Worm (Caenorhabditis elegans) whole organism, L3 larva: ENCODE data around the gene ins-15.

Experiments
- R02D3.7 ChIP-seq: fragments of 150-350 bp; optimal IDR thresholded peaks from 2 replicates; lab custom pipeline; 2014; ENCODE audit warnings: missing biosample characterization, missing genetic modification characterization
- ZK546.5 ChIP-seq: sonication (generic microtip); optimal IDR thresholded peaks from 2 replicates; lab custom pipeline; 2017; ENCODE audit warnings: missing biosample characterization, missing genetic modification characterization
- ama-1 ChIP-seq: fragments of 150-350 bp; optimal IDR thresholded peaks from 2 replicates; lab custom pipeline; 2018
- ceh-28 ChIP-seq: fragments of 150-350 bp; optimal IDR thresholded peaks from 2 replicates; lab custom pipeline; 2014; ENCODE audit warnings: missing biosample characterization, missing genetic modification reagents, missing genetic modification characterization
- ceh-82 ChIP-seq: fragments of 150-350 bp; optimal IDR thresholded peaks from 2 replicates; lab custom pipeline; 2014; ENCODE audit warnings: missing biosample characterization, missing genetic modification characterization
- daf-12 ChIP-seq: fragments of 150-350 bp; optimal IDR thresholded peaks from 2 replicates; lab custom pipeline; 2014; ENCODE audit warnings: missing biosample characterization, missing genetic modification reagents, missing genetic modification characterization
- egl-27 ChIP-seq: sonication (generic microtip); optimal IDR thresholded peaks from 4 replicates; lab custom pipeline; 2017; ENCODE audit warnings: missing biosample characterization, missing genetic modification reagents, missing genetic modification characterization
- egl-5 ChIP-seq: fragments of 150-350 bp; optimal IDR thresholded peaks from 2 replicates; lab custom pipeline; 2017; ENCODE audit warnings: missing biosample characterization, missing genetic modification reagents, missing genetic modification characterization, inconsistent platforms
- elt-1 ChIP-seq: fragments of 150-350 bp; optimal IDR thresholded peaks from 2 replicates; lab custom pipeline; 2014; ENCODE audit warnings: missing biosample characterization, missing genetic modification characterization
- elt-2 ChIP-seq: sonication (generic microtip); optimal IDR thresholded peaks from 2 replicates; lab custom pipeline; 2016; ENCODE audit warnings: missing genetic modification reagents, mild to moderate bottlenecking, missing genetic modification characterization, missing compliant biosample characterization
- elt-3 ChIP-seq, 3 experiments: fragments of 150-350 bp in 1 of 3; sonication (generic microtip) in 2 of 3; optimal IDR thresholded peaks; 2 replicates in 2 of 3; 4 replicates in 1 of 3; lab custom pipeline; 2014 to 2017; ENCODE audit warnings: missing biosample characterization in 3 of 3, missing genetic modification characterization in 3 of 3
- fkh-10 ChIP-seq: sonication (generic microtip); optimal IDR thresholded peaks from 2 replicates; lab custom pipeline; 2017; ENCODE audit warnings: missing biosample characterization, missing genetic modification reagents, missing genetic modification characterization
- fkh-2 ChIP-seq: fragments of 150-350 bp; optimal IDR thresholded peaks from 2 replicates; lab custom pipeline; 2014; ENCODE audit warnings: missing biosample characterization, missing genetic modification reagents, missing genetic modification characterization
- fos-1 ChIP-seq: fragments of 150-350 bp; optimal IDR thresholded peaks from 2 replicates; lab custom pipeline; 2014; ENCODE audit warnings: missing biosample characterization, missing genetic modification characterization
- hmg-11 ChIP-seq: sonication (generic microtip); optimal IDR thresholded peaks from 2 replicates; lab custom pipeline; 2016; ENCODE audit warnings: missing genetic modification characterization, missing compliant biosample characterization
- jun-1 ChIP-seq: fragments of 150-350 bp; optimal IDR thresholded peaks from 2 replicates; lab custom pipeline; 2014; ENCODE audit warnings: missing biosample characterization, missing genetic modification reagents, missing genetic modification characterization
- lin-39 ChIP-seq: fragments of 150-350 bp; optimal IDR thresholded peaks from 2 replicates; lab custom pipeline; 2018; ENCODE audit warnings: missing biosample characterization, missing genetic modification reagents, missing genetic modification characterization
- lsy-12 ChIP-seq: sonication (generic microtip); optimal IDR thresholded peaks from 2 replicates; lab custom pipeline; 2016; ENCODE audit warnings: mild to moderate bottlenecking, missing genetic modification characterization, missing compliant biosample characterization
- mdl-1 ChIP-seq: fragments of 150-350 bp; optimal IDR thresholded peaks from 2 replicates; lab custom pipeline; 2014; ENCODE audit warnings: missing biosample characterization, missing genetic modification characterization
- nhr-11 ChIP-seq: fragments of 150-350 bp; optimal IDR thresholded peaks from 2 replicates; lab custom pipeline; 2014; ENCODE audit warnings: missing biosample characterization, missing genetic modification characterization
- nhr-12 ChIP-seq: fragments of 150-350 bp; optimal IDR thresholded peaks from 2 replicates; lab custom pipeline; 2014; ENCODE audit warnings: missing biosample characterization, missing genetic modification characterization
- nhr-23 ChIP-seq: fragments of 150-350 bp; optimal IDR thresholded peaks from 2 replicates; lab custom pipeline; 2014; ENCODE audit warnings: missing biosample characterization, missing genetic modification reagents, missing genetic modification characterization
- nhr-237 ChIP-seq: fragments of 150-350 bp; optimal IDR thresholded peaks from 2 replicates; lab custom pipeline; 2014; ENCODE audit warnings: missing biosample characterization, missing genetic modification characterization
- nhr-25 ChIP-seq: sonication (generic microtip); optimal IDR thresholded peaks from 2 replicates; lab custom pipeline; 2017; ENCODE audit warnings: missing biosample characterization, missing genetic modification characterization
- nhr-43 ChIP-seq: sonication (generic microtip); optimal IDR thresholded peaks from 2 replicates; lab custom pipeline; 2016; ENCODE audit warnings: mild to moderate bottlenecking, missing genetic modification characterization, missing compliant biosample characterization; ENCODE audit not compliant: poor library complexity, severe bottlenecking
- nhr-67 ChIP-seq: fragments of 150-350 bp; optimal IDR thresholded peaks from 2 replicates; lab custom pipeline; 2014; ENCODE audit warnings: missing biosample characterization, missing genetic modification characterization
- nhr-76 ChIP-seq: fragments of 150-350 bp; sonication (generic microtip); optimal IDR thresholded peaks from 5 replicates; lab custom pipeline; 2014; ENCODE audit warnings: missing biosample characterization, missing genetic modification characterization
- nhr-77 ChIP-seq: fragments of 150-350 bp; optimal IDR thresholded peaks from 2 replicates; lab custom pipeline; 2014; ENCODE audit warnings: missing biosample characterization, missing genetic modification characterization
- pha-4 ChIP-seq: fragments of 150-350 bp; optimal IDR thresholded peaks from 2 replicates; lab custom pipeline; 2014; ENCODE audit warnings: missing biosample characterization, missing genetic modification reagents, missing genetic modification characterization
- pqm-1 ChIP-seq: fragments of 150-350 bp; optimal IDR thresholded peaks from 2 replicates; lab custom pipeline; 2017; ENCODE audit warnings: missing biosample characterization, missing genetic modification characterization, inconsistent platforms
- sea-2 ChIP-seq: fragments of 150-350 bp; sonication (generic microtip); optimal IDR thresholded peaks from 4 replicates; lab custom pipeline; 2014; ENCODE audit warnings: missing biosample characterization, missing genetic modification reagents, missing genetic modification characterization
- skn-1 ChIP-seq: fragments of 150-350 bp; optimal IDR thresholded peaks from 2 replicates; lab custom pipeline; 2014; ENCODE audit warnings: missing biosample characterization, missing genetic modification characterization
- snpc-4 ChIP-seq: fragments of 150-350 bp; optimal IDR thresholded peaks from 2 replicates; lab custom pipeline; 2014; ENCODE audit warnings: missing biosample characterization, missing genetic modification characterization
- unc-39 ChIP-seq: sonication (generic microtip); optimal IDR thresholded peaks from 4 replicates; lab custom pipeline; 2017; ENCODE audit warnings: missing biosample characterization, missing genetic modification characterization
- unc-62 ChIP-seq: fragments of 150-350 bp; sonication (generic microtip); optimal IDR thresholded peaks from 4 replicates; lab custom pipeline; 2014; ENCODE audit warnings: missing biosample characterization, missing genetic modification reagents, missing genetic modification characterization
- ztf-11 ChIP-seq: fragments of 150-350 bp; optimal IDR thresholded peaks from 2 replicates; lab custom pipeline; 2014; ENCODE audit warnings: missing biosample characterization, missing genetic modification characterization
- ztf-4 ChIP-seq: fragments of 150-350 bp; optimal IDR thresholded peaks from 2 replicates; lab custom pipeline; 2014; ENCODE audit warnings: missing biosample characterization, missing genetic modification characterization

Gene ins-15

ce11 chrII:6715853-6716252, 28.7 kb downstream of the ins-15 start:
- TF ChIP-seq unc-39 (tag; lab: Kevin White, UChicago) = no peak
- peak; percentile 28 for TF ChIP-seq ama-1 (lab: Kevin White, UChicago)
- TF ChIP-seq lin-39 = no peak
- peak; percentile 35 for TF ChIP-seq nhr-43 (tag; lab: Kevin White, UChicago)
- peak; percentile 46 for TF ChIP-seq nhr-23 (tag; lab: Kevin White, UChicago)
- TF ChIP-seq ZK546.5 = no peak
- TF ChIP-seq, all 47 proteins: peak for 3

ce11 chrII:6713832-6714342, 30.7 kb downstream of the ins-15 start, which contains the start of gene dpy-2:
TSS of gene dpy-2 (plus strand) at chrII:6714292.
- TF ChIP-seq elt-3 (tag; optimal IDR thresholded peaks at IDR 0.05; lab: Kevin White, UChicago) = peak in 2 of 3 experiments; percentile 10 to 76
- peak; percentile 85 for TF ChIP-seq nhr-23 (tag; lab: Kevin White, UChicago)
- TF ChIP-seq egl-5 (tag; lab: Kevin White, UChicago) = no peak

- TF ChIP-seq mdl-1 (tag; lab: Kevin White, UChicago) (no peak), pqm-1 (no peak), jun-1 (no peak)
Observed at ce11 chrII:6713003-6713402, 31.5 kb downstream of the ins-15 start.

- TF ChIP-seq elt-3 (tag; optimal IDR thresholded peaks at IDR 0.05; lab: Kevin White, UChicago) = peak in 2 of 3 experiments; percentile 18 to 85
- TF ChIP-seq egl-5 (tag; lab: Kevin White, UChicago) = no peak
- peak; percentile 6 for TF ChIP-seq lsy-12
- peak; percentile 75 for TF ChIP-seq nhr-43 (tag; lab: Kevin White, UChicago)
- peak; percentile 96 for TF ChIP-seq nhr-23 (tag; lab: Kevin White, UChicago)
- TF ChIP-seq fkh-10 (GFP tag; lab: Kevin White, UChicago) = no peak
Observed at ce11 chrII:6712177-6712981, 32.2 kb downstream of the ins-15 start, which contains the start of the genes dpy-10 and T14B4.19. TSS of gene dpy-10 (minus strand) at chrII:6712227. TSS of gene T14B4.19 (minus strand) at chrII:6712931.

- TF ChIP-seq fkh-2 (tag; lab: Kevin White, UChicago) (no peak), skn-1 (tag; lab: Kevin White, UChicago) (no peak), nhr-76 (no peak), ZK546.5 (no peak), elt-1 (tag; lab: Kevin White, UChicago) (no peak)
- TF ChIP-seq, all 47 proteins: peak for 0
Observed at ce11 chrII:6710596-6710995, 34.0 kb downstream of the ins-15 start.

- TF ChIP-seq nhr-23 (tag; lab: Kevin White, UChicago) (peak; percentile 3), nhr-25 (no peak), fkh-10 (GFP tag; lab: Kevin White, UChicago) (peak; percentile 86), nhr-43 (tag; lab: Kevin White, UChicago) (peak; percentile 26), ama-1 (lab: Kevin White, UChicago) (peak; percentile 74)
- TF ChIP-seq, all 47 proteins: peak for 4
Observed at ce11 chrII:6709680-6710079, 34.9 kb downstream of the ins-15 start.

ce11 chrII:6708980-6709379, 35.6 kb downstream of the ins-15 start:
- TF ChIP-seq lin-39 = peak; percentile 65
- TF ChIP-seq nhr-237 (tag; lab: Kevin White, UChicago) = no peak
- no peak for TF ChIP-seq elt-2 (tag; lab: Kevin White, UChicago)
- TF ChIP-seq ZK546.5 = no peak
- TF ChIP-seq sea-2 (GFP tag; lab: Kevin White, UChicago) = no peak
- no peak for TF ChIP-seq nhr-11 (tag; lab: Kevin White, UChicago)
- TF ChIP-seq snpc-4 (tag; lab: Kevin White, UChicago) = no peak
- no peak for TF ChIP-seq nhr-76
- no peak for TF ChIP-seq ztf-4 (tag; lab: Kevin White, UChicago)
- TF ChIP-seq hmg-11 (tag; lab: Kevin White, UChicago) = peak; percentile 37
- TF ChIP-seq elt-1 (tag; lab: Kevin White, UChicago) = no peak
- TF ChIP-seq jun-1 = no peak
- TF ChIP-seq nhr-12 (tag; lab: Kevin White, UChicago) = no peak
- no peak for TF ChIP-seq ztf-11 (tag; lab: Kevin White, UChicago)
- TF ChIP-seq fos-1 (tag; lab: Kevin White, UChicago) = no peak
- no peak for TF ChIP-seq ceh-28 (tag; lab: Kevin White, UChicago)
- no peak for TF ChIP-seq R02D3.7
- no peak for TF ChIP-seq skn-1 (tag; lab: Kevin White, UChicago)
- no peak for TF ChIP-seq nhr-23 (tag; lab: Kevin White, UChicago)
- no peak for TF ChIP-seq ceh-82 (tag; lab: Kevin White, UChicago)
- TF ChIP-seq unc-62 (GFP tag; lab: Kevin White, UChicago) = peak; percentile 15
- no peak for TF ChIP-seq pha-4 (tag; lab: Kevin White, UChicago)
- no peak for TF ChIP-seq egl-27 (tag; lab: Kevin White, UChicago)
- TF ChIP-seq nhr-67 = no peak
- no peak for TF ChIP-seq fkh-2 (tag; lab: Kevin White, UChicago)
- TF ChIP-seq nhr-77 (tag; lab: Kevin White, UChicago) = no peak
- TF ChIP-seq daf-12 (tag; lab: Kevin White, UChicago) = no peak
- no peak for TF ChIP-seq fkh-10 (GFP tag; lab: Kevin White, UChicago)
